Worm (Caenorhabditis elegans) whole organism, young adult: Measurements from ENCODE around the gene mrps-18A.

Experiments used
- B0019.2 ChIP-seq: fragments of 200-800 bp; sonication (Bioruptor generic); conservative IDR thresholded peaks from 2 replicates; pipeline ENCODE4 v1.3.6; 2022; ENCODE audit warnings: missing genetic modification reagents, missing genetic modification characterization, missing compliant biosample characterization
- Y53G8AR.9 ChIP-seq: fragments of 200-800 bp; sonication (Bioruptor generic); conservative IDR thresholded peaks from 2 replicates; pipeline ENCODE4 v1.3.6; 2022; ENCODE audit warnings: missing genetic modification reagents, missing genetic modification characterization, missing compliant biosample characterization
- ceh-40 ChIP-seq: fragments of 200-800 bp; sonication (Bioruptor generic); IDR thresholded peaks from 2 replicates; pipeline ENCODE4 v1.3.6; 2022; ENCODE audit warnings: missing genetic modification characterization, missing compliant biosample characterization
- hmg-20 ChIP-seq: fragments of 200-800 bp; sonication (Bioruptor generic); IDR thresholded peaks from 2 replicates; pipeline ENCODE4 v1.3.6; 2022; ENCODE audit warnings: missing genetic modification reagents, missing genetic modification characterization, missing compliant biosample characterization
- lin-35 ChIP-seq, 3 experiments: fragments of 150-350 bp in 2 of 3; sonication (generic microtip) in 1 of 3; optimal IDR thresholded peaks; 2 replicates each; lab custom pipeline; 2014 to 2018; ENCODE audit warnings: missing biosample characterization in 3 of 3, missing genetic modification characterization in 3 of 3, missing genetic modification reagents in 3 of 3
- nfyb-1 ChIP-seq: fragments of 200-800 bp; sonication (Bioruptor generic); IDR thresholded peaks from 2 replicates; pipeline ENCODE4 v1.3.6; 2022; ENCODE audit warnings: missing genetic modification reagents, missing genetic modification characterization, missing compliant biosample characterization
- nhr-179 ChIP-seq: sonication (generic microtip); optimal IDR thresholded peaks from 2 replicates; lab custom pipeline; 2016; ENCODE audit warnings: mild to moderate bottlenecking, missing genetic modification characterization, missing compliant biosample characterization
- pha-4 ChIP-seq: fragments of 150-350 bp; sonication (generic microtip); optimal IDR thresholded peaks from 2 replicates; lab custom pipeline; 2014; ENCODE audit warnings: missing biosample characterization, missing genetic modification reagents, missing genetic modification characterization
- sea-2 ChIP-seq: fragments of 200-800 bp; sonication (Bioruptor generic); IDR thresholded peaks from 2 replicates; pipeline ENCODE4 v1.3.6; 2022; ENCODE audit warnings: missing genetic modification characterization, missing compliant biosample characterization
- snpc-4 ChIP-seq, 5 experiments: fragments of 150-350 bp in 1 of 5; sonication (generic microtip) in 4 of 5; optimal IDR thresholded peaks; 2 replicates each; lab custom pipeline; 2014 to 2018; ENCODE audit warnings: missing genetic modification characterization in 5 of 5, missing biosample characterization in 3 of 5, antibody characterized with exemption in 2 of 5, mild to moderate bottlenecking in 2 of 5, missing compliant biosample characterization in 2 of 5, missing genotype in 2 of 5, moderate library complexity in 2 of 5, missing genetic modification reagents in 1 of 5
- unc-62 ChIP-seq: fragments of 150-350 bp; optimal IDR thresholded peaks from 2 replicates; lab custom pipeline; 2014; ENCODE audit warnings: missing biosample characterization, missing genetic modification reagents, missing genetic modification characterization

- no peak for TF ChIP-seq sea-2
- TF ChIP-seq unc-62 = no peak
- no peak for TF ChIP-seq nhr-179 (tag; lab: Kevin White, UChicago)
- no peak for TF ChIP-seq hmg-20 (GFP tag; lab: Robert Waterston, UW)
- no peak for TF ChIP-seq lin-35 (GFP tag; optimal IDR thresholded peaks at IDR 0.05; lab: Kevin White, UChicago)
- TF ChIP-seq B0019.2 (GFP tag; lab: Robert Waterston, UW) = no peak
- no peak for TF ChIP-seq nfyb-1 (GFP tag; lab: Robert Waterston, UW)
- no peak for TF ChIP-seq snpc-4 (GFP tag; optimal IDR thresholded peaks at IDR 0.05; lab: Kevin White, UChicago)
- no peak for TF ChIP-seq snpc-4 (tag; optimal IDR thresholded peaks at IDR 0.05; lab: Kevin White, UChicago)
- TF ChIP-seq Y53G8AR.9 (GFP tag; lab: Robert Waterston, UW) = no peak
- TF ChIP-seq ceh-40 = no peak
- no peak for TF ChIP-seq pha-4
Measured at ce11 chrIII:8363253-8364061, 31.7 kb upstream of the mrps-18A start, which contains the start of gene R05D3.3.
